Worm (Caenorhabditis elegans): Measurements from ENCODE around the gene C46H3.2.

Gene C46H3.2

DNA sequence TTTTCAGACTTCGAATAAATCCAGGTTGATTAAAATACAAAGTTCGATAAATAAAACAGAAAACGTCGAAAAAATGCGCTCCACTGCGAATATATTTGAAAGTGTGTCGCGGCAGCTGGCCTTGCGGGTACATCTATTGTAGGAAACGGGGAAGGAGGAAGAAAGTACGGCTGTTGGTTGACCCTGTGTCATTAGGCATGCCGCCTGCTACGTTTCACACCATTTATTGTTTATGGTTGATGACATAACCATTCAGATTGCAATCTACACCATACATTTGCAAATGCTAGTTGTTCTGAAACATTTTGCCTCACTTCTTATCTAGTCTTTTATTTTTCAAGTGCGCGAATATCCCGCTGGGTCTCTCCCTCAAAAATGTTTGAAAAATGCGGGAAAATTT lies 39.0 kb downstream of the C46H3.2 start, which contains the start of gene T13G4.4:
TSS of gene T13G4.4 (minus strand) at position 97 of the 400 bp plus-strand sequence.
- TF ChIP-seq nfyb-1 (GFP tag; IDR thresholded peaks at IDR 0.05) (no peak), snpc-1.1 (tag; optimal IDR thresholded peaks at IDR 0.05; ENCODE audit: insufficient read depth) (no peak), lag-1 (GFP tag; IDR thresholded peaks at IDR 0.05) (no peak), F33H1.4 (GFP tag; IDR thresholded peaks at IDR 0.05) (no peak), attf-5 (GFP tag; optimal IDR thresholded peaks at IDR 0.05) (no peak), ceh-58 (GFP tag; IDR thresholded peaks at IDR 0.05) (no peak), him-1 (tag; optimal IDR thresholded peaks at IDR 0.05) (no peak), aptf-3 (GFP tag; IDR thresholded peaks at IDR 0.05) (no peak), K12H6.12 (tag; optimal IDR thresholded peaks at IDR 0.05) (no peak), F39B2.1 (GFP tag; IDR thresholded peaks at IDR 0.05) (no peak)

- peak; percentile 85 for TF ChIP-seq ceh-27 (GFP tag; optimal IDR thresholded peaks at IDR 0.05)
- no peak for TF ChIP-seq Y53F4B.3 (GFP tag; IDR thresholded peaks at IDR 0.05)
These were observed 45.1 kb downstream of the C46H3.2 start for ce11 chrX:1185474-1185873.

DNA sequence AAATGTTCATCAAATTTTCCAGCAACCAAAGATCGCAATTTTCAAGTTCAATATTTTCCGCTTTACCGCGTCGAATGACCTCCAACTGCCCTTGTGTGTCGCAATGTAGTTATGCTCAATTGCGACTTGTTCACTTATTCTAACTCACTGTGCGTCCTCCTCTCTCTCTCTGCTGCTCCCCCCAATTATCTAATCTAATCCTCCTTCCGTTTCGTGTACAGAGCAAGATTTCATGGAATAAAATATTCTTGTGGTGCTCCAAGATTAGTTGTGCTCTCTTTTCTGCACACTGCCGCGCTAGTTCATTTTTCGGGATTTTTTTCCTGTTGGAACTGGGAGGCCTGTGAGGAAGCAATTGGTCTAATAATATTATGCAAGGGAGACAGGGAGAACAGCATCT lies 46.6 kb downstream of the C46H3.2 start:
- TF ChIP-seq die-1 (tag; optimal IDR thresholded peaks at IDR 0.05), result no peak
- no peak for TF ChIP-seq Y53F4B.3 (GFP tag; IDR thresholded peaks at IDR 0.05)
- TF ChIP-seq hsf-1 (GFP tag; IDR thresholded peaks at IDR 0.05), result no peak
- no peak for TF ChIP-seq snpc-4 (GFP tag; optimal IDR thresholded peaks at IDR 0.05)
- no peak for TF ChIP-seq snpc-4 (tag; optimal IDR thresholded peaks at IDR 0.05)
- no peak for TF ChIP-seq nfya-1 (tag; optimal IDR thresholded peaks at IDR 0.05; ENCODE audit: borderline replicate concordance, insufficient read depth)
- no peak for TF ChIP-seq Y79H2A.3 (GFP tag; conservative IDR thresholded peaks at IDR 0.05)
- TF ChIP-seq pbrm-1 (GFP tag; IDR thresholded peaks at IDR 0.05), result no peak
- no peak for TF ChIP-seq madf-6 (GFP tag; IDR thresholded peaks at IDR 0.05)
- no peak for TF ChIP-seq F57C9.4 (tag; optimal IDR thresholded peaks at IDR 0.05)
- no peak for TF ChIP-seq ceh-91 (GFP tag; IDR thresholded peaks at IDR 0.05)
- TF ChIP-seq mxl-1 (tag; optimal IDR thresholded peaks at IDR 0.05), result no peak
- TF ChIP-seq tbx-9 (tag; optimal IDR thresholded peaks at IDR 0.05; ENCODE audit: borderline replicate concordance), result no peak
- no peak for TF ChIP-seq ets-4 (GFP tag; optimal IDR thresholded peaks at IDR 0.05)
- TF ChIP-seq madf-3 (GFP tag; IDR thresholded peaks at IDR 0.05), result no peak
- TF ChIP-seq F37B4.10 (GFP tag; IDR thresholded peaks at IDR 0.05), result no peak
- TF ChIP-seq tlf-1 (GFP tag; optimal IDR thresholded peaks at IDR 0.05), result no peak
- TF ChIP-seq Y56A3A.18 (GFP tag; IDR thresholded peaks at IDR 0.05), result no peak
- TF ChIP-seq unc-130 (GFP tag; optimal IDR thresholded peaks at IDR 0.05), result no peak

- TF ChIP-seq atf-7 (tag; optimal IDR thresholded peaks at IDR 0.05), result no peak
- TF ChIP-seq mxl-1 (tag; optimal IDR thresholded peaks at IDR 0.05), result no peak
- TF ChIP-seq K11D2.4 (GFP tag; IDR thresholded peaks at IDR 0.05), result no peak
- no peak for TF ChIP-seq B0261.1 (tag; optimal IDR thresholded peaks at IDR 0.05)
- no peak for TF ChIP-seq nfya-2 (GFP tag; IDR thresholded peaks at IDR 0.05)
- no peak for TF ChIP-seq nhr-179 (tag; optimal IDR thresholded peaks at IDR 0.05)
- no peak for TF ChIP-seq lin-35 (GFP tag; optimal IDR thresholded peaks at IDR 0.05)
- TF ChIP-seq F52B5.7 (tag; optimal IDR thresholded peaks at IDR 0.05), result no peak
- TF ChIP-seq lin-40 (tag; optimal IDR thresholded peaks at IDR 0.05), result no peak
- no peak for TF ChIP-seq rec-8 (tag; optimal IDR thresholded peaks at IDR 0.05)
- no peak for TF ChIP-seq bed-1 (GFP tag; IDR thresholded peaks at IDR 0.05)
- no peak for TF ChIP-seq cebp-2 (GFP tag; IDR thresholded peaks at IDR 0.05)
- no peak for TF ChIP-seq ceh-100 (GFP tag; IDR thresholded peaks at IDR 0.05)
- TF ChIP-seq ekl-4 (GFP tag; IDR thresholded peaks at IDR 0.05), result no peak
These were observed 47.3 kb downstream of the C46H3.2 start for ce11 chrX:1183258-1183657.

All from whole organism, young adult.